Worm (Caenorhabditis elegans) whole organism, midembryonic: ENCODE measurements around the gene ZK1073.2.

ENCODE experiments used
- T22C8.4 ChIP-seq: fragments of 200-800 bp; sonication (Bioruptor generic); IDR thresholded peaks from 2 replicates; pipeline ENCODE4 v1.3.6; 2022; ENCODE audit warnings: missing genetic modification characterization, missing compliant biosample characterization
- cog-1 ChIP-seq: sonication (generic microtip); optimal IDR thresholded peaks from 2 replicates; lab custom pipeline; 2016; ENCODE audit warnings: missing genetic modification characterization, missing compliant biosample characterization
- flt-1 ChIP-seq: fragments of 200-800 bp; sonication (Bioruptor generic); IDR thresholded peaks from 2 replicates; pipeline ENCODE4 v1.3.6; 2022; ENCODE audit warnings: missing genetic modification characterization, missing compliant biosample characterization
- klf-2 ChIP-seq: fragments of 200-800 bp; sonication (Bioruptor generic); conservative IDR thresholded peaks from 2 replicates; pipeline ENCODE4 v1.3.6; 2022; ENCODE audit warnings: missing genetic modification reagents, missing genetic modification characterization, missing compliant biosample characterization
- med-1 ChIP-seq: sonication (generic microtip); optimal IDR thresholded peaks from 2 replicates; lab custom pipeline; 2017; ENCODE audit warnings: missing genetic modification characterization, mild to moderate bottlenecking, missing compliant biosample characterization, antibody characterized with exemption, missing genetic modification reagents; ENCODE audit not compliant: insufficient read depth
- ref-1 ChIP-seq: fragments of 200-800 bp; sonication (Bioruptor generic); conservative IDR thresholded peaks from 2 replicates; pipeline ENCODE4 v1.3.6; 2022; ENCODE audit warnings: missing genetic modification reagents, missing genetic modification characterization, missing compliant biosample characterization
- tab-1 ChIP-seq: fragments of 200-800 bp; sonication (Bioruptor generic); IDR thresholded peaks from 2 replicates; pipeline ENCODE4 v1.3.6; 2022; ENCODE audit warnings: missing genetic modification characterization, missing compliant biosample characterization
- ztf-23 ChIP-seq: fragments of 200-800 bp; sonication (Bioruptor generic); IDR thresholded peaks from 2 replicates; pipeline ENCODE4 v1.3.6; 2022; ENCODE audit warnings: missing genetic modification reagents, missing genetic modification characterization, missing compliant biosample characterization
- ztf-29 ChIP-seq: fragments of 200-800 bp; sonication (Bioruptor generic); IDR thresholded peaks from 2 replicates; pipeline ENCODE4 v1.3.6; 2022; ENCODE audit warnings: missing genetic modification reagents, missing genetic modification characterization, missing compliant biosample characterization

- TF ChIP-seq flt-1 (no peak), tab-1 (no peak), ztf-29 (no peak), T22C8.4 (no peak), ref-1 (GFP tag; lab: Robert Waterston, UW) (no peak), ztf-23 (GFP tag; lab: Robert Waterston, UW) (no peak), med-1 (GFP tag; lab: Kevin White, UChicago) (no peak), klf-2 (GFP tag; lab: Robert Waterston, UW) (no peak), cog-1 (tag; lab: Kevin White, UChicago) (no peak)
These were observed 18.4 kb upstream of the ZK1073.2 start, which contains the start of gene C30F2.2 for ce11 chrX:16085094-16085493.
